Worm (Caenorhabditis elegans): ENCODE results near the gene F17C11.13.
A peak's percentile ranks its signal among the peaks of the same experiment; 100 is the strongest.

The F17C11.13 gene

DNA sequence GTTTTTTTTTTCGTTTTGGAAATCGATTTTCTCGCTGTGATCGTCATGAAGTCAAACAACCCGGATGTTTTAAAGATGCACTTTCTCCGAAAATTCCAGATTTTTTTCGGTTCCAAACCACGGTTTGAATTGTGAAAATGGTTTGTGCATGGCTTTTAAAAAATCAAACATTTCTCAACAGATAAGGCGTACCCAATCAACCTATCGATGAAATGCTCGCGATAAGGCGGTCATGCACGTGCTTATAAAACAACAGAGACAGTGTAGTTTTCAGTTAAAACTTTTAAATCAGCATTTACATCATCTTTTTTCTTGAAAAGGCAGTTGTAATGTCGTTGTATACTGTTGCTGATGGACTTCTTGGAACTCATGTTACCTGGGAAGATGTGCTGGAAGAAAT is 23.3 kb upstream of the F17C11.13 start, which contains the start of gene F58B4.5 (continued):
- no peak for TF ChIP-seq hif-1 (tag; optimal IDR thresholded peaks at IDR 0.05)
- no peak for TF ChIP-seq nhr-76 (tag; optimal IDR thresholded peaks at IDR 0.05)
- TF ChIP-seq nhr-111 (GFP tag; optimal IDR thresholded peaks at IDR 0.05) = no peak
- no peak for TF ChIP-seq jun-1 (tag; optimal IDR thresholded peaks at IDR 0.05)
- no peak for TF ChIP-seq dmd-9 (GFP tag; IDR thresholded peaks at IDR 0.05)
- TF ChIP-seq fos-1 (tag; optimal IDR thresholded peaks at IDR 0.05) = no peak
- no peak for TF ChIP-seq daf-19 (GFP tag; conservative IDR thresholded peaks at IDR 0.05)
- no peak for TF ChIP-seq zip-2 (tag; optimal IDR thresholded peaks at IDR 0.05)
- TF ChIP-seq zfp-3 (GFP tag; conservative IDR thresholded peaks at IDR 0.05) = no peak
- no peak for TF ChIP-seq snpc-4 (tag; optimal IDR thresholded peaks at IDR 0.05)
- peak; percentile 14 for TF ChIP-seq T20F7.1 (GFP tag; optimal IDR thresholded peaks at IDR 0.05)
- TF ChIP-seq ceh-32 (tag; optimal IDR thresholded peaks at IDR 0.05; ENCODE audit: poor library complexity) = no peak
- no peak for TF ChIP-seq nhr-77 (tag; optimal IDR thresholded peaks at IDR 0.05)
- TF ChIP-seq madf-5 (GFP tag; IDR thresholded peaks at IDR 0.05) = no peak
- no peak for TF ChIP-seq ces-1 (GFP tag; optimal IDR thresholded peaks at IDR 0.05)
- no peak for TF ChIP-seq lin-13 (GFP tag; optimal IDR thresholded peaks at IDR 0.05)
- TF ChIP-seq ztf-7 (tag; optimal IDR thresholded peaks at IDR 0.05) = no peak
- TF ChIP-seq lin-39 (tag; optimal IDR thresholded peaks at IDR 0.05) = no peak
- TF ChIP-seq lin-1 (GFP tag; IDR thresholded peaks at IDR 0.05) = no peak

DNA sequence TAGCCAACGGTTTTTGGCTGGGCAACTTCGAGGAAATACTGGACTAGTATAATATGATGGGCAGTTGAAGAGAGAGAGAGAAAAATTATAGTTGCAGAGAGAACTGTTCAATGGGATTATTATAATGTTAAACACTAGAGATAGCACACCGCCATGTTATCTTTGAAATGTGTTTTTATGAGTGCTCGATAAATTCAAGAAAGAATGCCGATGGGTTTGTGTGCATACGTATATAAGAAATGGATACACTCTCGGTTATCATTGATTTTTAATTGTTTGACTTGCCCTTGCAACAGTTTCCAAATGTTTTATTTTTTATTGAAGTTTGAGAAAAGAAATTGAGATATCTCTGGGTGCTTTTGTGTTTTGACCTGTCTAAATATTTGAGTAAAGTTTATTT is 19.0 kb upstream of the F17C11.13 start, which contains the start of gene F17C11.12:
Gene F17C11.12, minus strand, starts transcription at position 240 of the 400 bp plus-strand sequence.
- TF ChIP-seq nhr-111 (GFP tag; optimal IDR thresholded peaks at IDR 0.05) (no peak), php-3 (GFP tag; IDR thresholded peaks at IDR 0.05) (peak; percentile 89), hlh-30 (tag; optimal IDR thresholded peaks at IDR 0.05; ENCODE audit: insufficient read depth) (no peak), pqm-1 (tag; optimal IDR thresholded peaks at IDR 0.05) (peak; percentile 89), nhr-28 (tag; optimal IDR thresholded peaks at IDR 0.05) (peak; percentile 84), dmd-6 (GFP tag; IDR thresholded peaks at IDR 0.05) (peak; percentile 59), arid-1 (GFP tag; conservative IDR thresholded peaks at IDR 0.05) (no peak), nhr-77 (tag; optimal IDR thresholded peaks at IDR 0.05) (peak; percentile 8), dve-1 (tag; optimal IDR thresholded peaks at IDR 0.05; ENCODE audit: insufficient read depth) (peak; percentile 74), hlh-11 (tag; optimal IDR thresholded peaks at IDR 0.05) (peak; percentile 42), F37D6.2 (tag; optimal IDR thresholded peaks at IDR 0.05) (no peak), nhr-10 (tag; optimal IDR thresholded peaks at IDR 0.05) (peak; percentile 3), daf-16 (GFP tag; optimal IDR thresholded peaks at IDR 0.05) (no peak), daf-16 (tag; optimal IDR thresholded peaks at IDR 0.05) (peak; percentile 52)

DNA sequence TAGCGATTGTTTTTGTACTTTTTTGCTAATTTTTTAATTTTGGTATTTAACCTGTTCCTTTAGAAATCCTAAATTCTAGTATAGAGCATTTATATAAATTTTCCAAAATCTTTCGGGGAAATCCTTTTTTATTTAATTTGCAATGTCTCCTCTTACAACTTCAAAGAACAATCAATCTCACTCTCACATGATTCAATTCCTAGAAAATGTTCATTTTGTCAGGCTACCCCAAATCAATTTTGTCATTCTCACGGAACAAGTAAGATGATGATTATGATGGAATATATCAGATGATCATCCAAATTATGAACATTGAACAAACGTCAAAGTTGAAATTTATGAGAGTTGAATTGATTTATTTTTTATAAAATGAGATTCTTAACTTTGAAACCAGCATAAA is 18.4 kb upstream of the F17C11.13 start:
- TF ChIP-seq ZK546.5 (tag; optimal IDR thresholded peaks at IDR 0.05) (no peak), gei-8 (GFP tag; optimal IDR thresholded peaks at IDR 0.05) (peak; percentile 43), nhr-48 (tag; optimal IDR thresholded peaks at IDR 0.05) (no peak), zfp-2 (tag; optimal IDR thresholded peaks at IDR 0.05) (no peak), F26F4.8 (GFP tag; conservative IDR thresholded peaks at IDR 0.05) (no peak), dpl-1 (GFP tag; optimal IDR thresholded peaks at IDR 0.05) (no peak), nhr-76 (tag; optimal IDR thresholded peaks at IDR 0.05) (no peak), mes-2 (tag; optimal IDR thresholded peaks at IDR 0.05; ENCODE audit: poor library complexity, severe bottlenecking) (no peak), fos-1 (tag; optimal IDR thresholded peaks at IDR 0.05) (no peak), zfp-3 (GFP tag; conservative IDR thresholded peaks at IDR 0.05) (no peak), ces-1 (GFP tag; optimal IDR thresholded peaks at IDR 0.05) (peak; percentile 70), tag-97 (GFP tag; IDR thresholded peaks at IDR 0.05) (no peak), nhr-10 (tag; optimal IDR thresholded peaks at IDR 0.05) (no peak), saeg-2 (GFP tag; IDR thresholded peaks at IDR 0.05) (no peak; the same call in 1 of the 2 replicates), daf-12 (tag; optimal IDR thresholded peaks at IDR 0.05) (no peak), daf-8 (GFP tag; IDR thresholded peaks at IDR 0.05) (no peak), lir-3 (tag; optimal IDR thresholded peaks at IDR 0.05) (no peak), lin-13 (GFP tag; optimal IDR thresholded peaks at IDR 0.05) (no peak), lin-15B (tag; optimal IDR thresholded peaks at IDR 0.05) (no peak), nhr-42 (GFP tag; IDR thresholded peaks at IDR 0.05) (0 out of 2 replicates have a peak, but pooled peaks have one; percentile 16), ZK337.2 (GFP tag; IDR thresholded peaks at IDR 0.05) (no peak), nhr-25 (tag; optimal IDR thresholded peaks at IDR 0.05; ENCODE audit: borderline replicate concordance, insufficient read depth) (no peak), daf-16 (GFP tag; optimal IDR thresholded peaks at IDR 0.05) (no peak), daf-16 (tag; optimal IDR thresholded peaks at IDR 0.05) (peak; percentile 22), ceh-44 (GFP tag; IDR thresholded peaks at IDR 0.05) (no peak)

All from whole organism, L4 larva.